Worm (Caenorhabditis elegans): Measurements from ENCODE around the gene K02D10.1.

K02D10.1 gene

DNA sequence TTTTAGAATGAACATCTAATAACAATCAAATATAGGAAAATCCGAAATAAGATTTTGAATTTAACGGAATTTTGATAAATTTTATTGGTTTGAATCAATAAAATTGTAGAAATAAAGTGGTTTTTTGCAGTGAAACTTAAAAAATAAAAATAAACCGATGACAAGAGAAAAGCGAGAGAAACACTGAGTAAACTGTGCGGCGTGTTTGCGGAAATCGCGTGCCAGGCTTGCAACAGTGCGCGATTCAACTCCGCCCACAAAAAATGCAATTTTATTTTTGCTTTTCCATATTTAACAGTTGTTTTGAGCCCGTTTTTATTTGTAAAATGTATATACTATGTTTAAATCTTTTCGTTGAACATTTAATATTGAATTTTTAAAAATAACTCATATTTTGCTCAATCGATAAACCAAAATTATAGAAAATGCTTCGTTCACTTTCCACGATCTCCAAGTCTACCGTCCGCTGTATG, 1.4 kb upstream of the K02D10.1 start, which contains the start of gene mtss-1 (continued):
- no peak for TF ChIP-seq Y75B8A.6 (GFP tag; IDR thresholded peaks at IDR 0.05)
- TF ChIP-seq mes-2 (tag; optimal IDR thresholded peaks at IDR 0.05; ENCODE audit: poor library complexity, severe bottlenecking) = peak; percentile 86
- no peak for TF ChIP-seq fos-1 (tag; optimal IDR thresholded peaks at IDR 0.05)
- no peak for TF ChIP-seq lir-3 (tag; optimal IDR thresholded peaks at IDR 0.05)
- TF ChIP-seq set-16 (GFP tag; IDR thresholded peaks at IDR 0.05) = no peak
- TF ChIP-seq fkh-10 (GFP tag; optimal IDR thresholded peaks at IDR 0.05) = no peak
- TF ChIP-seq skn-1 (tag; optimal IDR thresholded peaks at IDR 0.05) = no peak
- TF ChIP-seq Y105C5A.15 (GFP tag; IDR thresholded peaks at IDR 0.05) = no peak
- no peak for TF ChIP-seq ZK546.5 (tag; optimal IDR thresholded peaks at IDR 0.05)
- TF ChIP-seq F10B5.3 (tag; optimal IDR thresholded peaks at IDR 0.05) = no peak
- TF ChIP-seq nhr-111 (GFP tag; optimal IDR thresholded peaks at IDR 0.05) = no peak
- TF ChIP-seq ceh-44 (GFP tag; IDR thresholded peaks at IDR 0.05) = no peak
- TF ChIP-seq Y5F2A.4 (GFP tag; optimal IDR thresholded peaks at IDR 0.05) = no peak
- TF ChIP-seq tag-97 (GFP tag; IDR thresholded peaks at IDR 0.05) = no peak
- 0 out of 2 replicates have a peak, but pooled peaks have one; percentile 53 for TF ChIP-seq arid-1 (GFP tag; conservative IDR thresholded peaks at IDR 0.05)
- TF ChIP-seq ceh-32 (tag; optimal IDR thresholded peaks at IDR 0.05; ENCODE audit: poor library complexity) = no peak
- TF ChIP-seq madf-5 (GFP tag; IDR thresholded peaks at IDR 0.05) = no peak
- TF ChIP-seq lin-38 (GFP tag; IDR thresholded peaks at IDR 0.05) = peak; percentile 67
- no peak for TF ChIP-seq nhr-28 (tag; optimal IDR thresholded peaks at IDR 0.05)
- TF ChIP-seq ztf-7 (tag; optimal IDR thresholded peaks at IDR 0.05) = peak; percentile 51
- TF ChIP-seq hlh-11 (tag; optimal IDR thresholded peaks at IDR 0.05) = peak; percentile 33
- no peak for TF ChIP-seq F26F4.8 (GFP tag; conservative IDR thresholded peaks at IDR 0.05)
- TF ChIP-seq daf-8 (GFP tag; IDR thresholded peaks at IDR 0.05) = no peak
- TF ChIP-seq vab-7 (GFP tag; IDR thresholded peaks at IDR 0.05) = no peak
- no peak for TF ChIP-seq dmd-6 (GFP tag; IDR thresholded peaks at IDR 0.05)
- TF ChIP-seq daf-19 (GFP tag; conservative IDR thresholded peaks at IDR 0.05) = no peak
- peak; percentile 51 for TF ChIP-seq duxl-1 (tag; optimal IDR thresholded peaks at IDR 0.05; ENCODE audit: poor library complexity)
- TF ChIP-seq nhr-237 (tag; optimal IDR thresholded peaks at IDR 0.05) = no peak
- TF ChIP-seq unc-130 (GFP tag; optimal IDR thresholded peaks at IDR 0.05) = peak; percentile 72
- no peak for TF ChIP-seq ctbp-1 (GFP tag; IDR thresholded peaks at IDR 0.05)
- TF ChIP-seq D1046.2 (GFP tag; IDR thresholded peaks at IDR 0.05) = no peak
- no peak for TF ChIP-seq mxl-2 (GFP tag; conservative IDR thresholded peaks at IDR 0.05)
- TF ChIP-seq spr-1 (tag; optimal IDR thresholded peaks at IDR 0.05) = peak; percentile 41
- no peak for TF ChIP-seq jun-1 (tag; optimal IDR thresholded peaks at IDR 0.05)
- TF ChIP-seq unc-62 (GFP tag; optimal IDR thresholded peaks at IDR 0.05 in 1 of 2) = no peak
- TF ChIP-seq unc-62 (tag; optimal IDR thresholded peaks at IDR 0.05) = no peak
- TF ChIP-seq dmd-8 (GFP tag; IDR thresholded peaks at IDR 0.05) = no peak
- TF ChIP-seq mdl-1 (tag; optimal IDR thresholded peaks at IDR 0.05) = no peak

DNA sequence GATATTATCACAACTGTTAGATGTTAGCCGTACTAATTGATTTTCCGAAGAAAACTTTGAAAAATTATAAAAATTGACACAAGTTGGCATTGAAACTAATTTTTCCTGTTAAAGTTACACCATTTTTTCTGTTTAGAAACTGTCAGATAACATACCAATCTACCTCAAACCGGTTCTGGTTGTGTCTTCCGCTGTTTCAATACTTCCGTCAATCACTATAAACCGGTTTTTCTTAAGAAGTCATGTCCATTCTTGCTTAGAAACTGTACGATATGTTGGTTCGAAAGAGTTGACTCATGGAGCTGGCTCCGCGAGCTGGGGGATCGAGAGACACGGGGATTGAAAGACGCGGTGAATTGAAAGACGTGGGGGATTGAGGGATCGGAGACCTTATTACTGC, 907 bp downstream of the K02D10.1 start:
- no peak for TF ChIP-seq attf-4 (tag; optimal IDR thresholded peaks at IDR 0.05)
- TF ChIP-seq Y105C5A.15 (GFP tag; IDR thresholded peaks at IDR 0.05) = 0 out of 2 replicates have a peak, but pooled peaks have one; percentile 43
- no peak for TF ChIP-seq lin-39 (tag; optimal IDR thresholded peaks at IDR 0.05)
- TF ChIP-seq hlh-11 (tag; optimal IDR thresholded peaks at IDR 0.05) = peak; percentile 15
- TF ChIP-seq R02D3.7 (tag; optimal IDR thresholded peaks at IDR 0.05) = no peak
- no peak for TF ChIP-seq ceh-28 (tag; optimal IDR thresholded peaks at IDR 0.05)
